Worm (Caenorhabditis elegans) whole organism, L1 larva: Measurements from ENCODE around the gene F45D3.4.

ENCODE experiments used
- aha-1 ChIP-seq: fragments of 150-350 bp; optimal IDR thresholded peaks from 2 replicates; lab custom pipeline; 2014; ENCODE audit warnings: missing biosample characterization, missing genetic modification characterization
- alr-1 ChIP-seq: fragments of 200-800 bp; sonication (Bioruptor generic); optimal IDR thresholded peaks from 2 replicates; lab custom pipeline; 2018; ENCODE audit warnings: borderline replicate concordance, mild to moderate bottlenecking, missing genetic modification characterization, missing compliant biosample characterization
- ceh-90 ChIP-seq: sonication (generic microtip); optimal IDR thresholded peaks from 2 replicates; lab custom pipeline; 2016; ENCODE audit warnings: missing genetic modification characterization, missing compliant biosample characterization
- ces-1 ChIP-seq: fragments of 150-350 bp; optimal IDR thresholded peaks from 2 replicates; lab custom pipeline; 2014; ENCODE audit warnings: missing biosample characterization, missing genetic modification reagents, missing genetic modification characterization
- dpl-1 ChIP-seq, 3 experiments: fragments of 150-350 bp in 2 of 3; sonication (generic microtip) in 1 of 3; optimal IDR thresholded peaks; 2 replicates each; lab custom pipeline; 2014 to 2017; ENCODE audit warnings: missing biosample characterization in 3 of 3, missing genetic modification characterization in 3 of 3, missing genetic modification reagents in 3 of 3
- efl-1 ChIP-seq, 4 experiments: fragments of 150-350 bp; optimal IDR thresholded peaks in 3 of 4; peaks in 1 of 4; 1 replicate in 1 of 4; 2 replicates in 3 of 4; lab custom pipeline; 2014; ENCODE audit warnings: missing biosample characterization in 2 of 4, missing genetic modification characterization in 2 of 4, missing genetic modification reagents in 2 of 4
- egl-27 ChIP-seq, 2 experiments: fragments of 150-350 bp in 1 of 2; sonication (generic microtip); optimal IDR thresholded peaks; 3 replicates each; lab custom pipeline; 2017 to 2018; ENCODE audit warnings: missing biosample characterization in 2 of 2, missing genetic modification characterization in 2 of 2, missing genetic modification reagents in 2 of 2
- elt-2 ChIP-seq: sonication (generic microtip); optimal IDR thresholded peaks from 2 replicates; lab custom pipeline; 2016; ENCODE audit warnings: missing genetic modification characterization, mild to moderate bottlenecking, inconsistent platforms, missing compliant biosample characterization, missing genetic modification reagents
- ets-5 ChIP-seq: fragments of 200-800 bp; sonication (Bioruptor generic); IDR thresholded peaks from 2 replicates; pipeline ENCODE4 v1.3.6; 2022; ENCODE audit warnings: missing genetic modification characterization, missing compliant biosample characterization
- fkh-8 ChIP-seq: sonication (generic microtip); optimal IDR thresholded peaks from 2 replicates; lab custom pipeline; 2016; ENCODE audit warnings: mild to moderate bottlenecking, missing genetic modification characterization, missing compliant biosample characterization
- grh-1 ChIP-seq: fragments of 200-800 bp; sonication (Bioruptor generic); IDR thresholded peaks from 2 replicates; pipeline ENCODE4 v1.3.6; 2022; ENCODE audit warnings: missing genetic modification reagents, missing genetic modification characterization, missing compliant biosample characterization
- isw-1 ChIP-seq: fragments of 200-800 bp; sonication (Bioruptor generic); IDR thresholded peaks from 2 replicates; pipeline ENCODE4 v1.3.6; 2022; ENCODE audit warnings: missing genetic modification characterization, missing compliant biosample characterization
- jun-1 ChIP-seq: fragments of 150-350 bp; optimal IDR thresholded peaks from 2 replicates; lab custom pipeline; 2014; ENCODE audit warnings: missing biosample characterization, missing genetic modification reagents, missing genetic modification characterization
- lin-14 ChIP-seq: fragments of 200-800 bp; sonication (Bioruptor generic); optimal IDR thresholded peaks from 2 replicates; lab custom pipeline; 2018; ENCODE audit warnings: mild to moderate bottlenecking, missing genetic modification characterization, moderate library complexity, missing compliant biosample characterization
- lin-15B ChIP-seq: fragments of 150-350 bp; sonication (generic microtip); optimal IDR thresholded peaks from 3 replicates; lab custom pipeline; 2014; ENCODE audit warnings: missing biosample characterization, missing genetic modification characterization
- lin-35 ChIP-seq, 2 experiments: fragments of 150-350 bp; optimal IDR thresholded peaks; 2 replicates each; lab custom pipeline; 2014; ENCODE audit warnings: missing biosample characterization in 2 of 2, missing genetic modification characterization in 2 of 2, missing genetic modification reagents in 2 of 2
- lin-39 ChIP-seq: fragments of 150-350 bp; optimal IDR thresholded peaks from 2 replicates; lab custom pipeline; 2014; ENCODE audit warnings: missing biosample characterization, missing genetic modification reagents, missing genetic modification characterization
- lir-3 ChIP-seq: sonication (generic microtip); optimal IDR thresholded peaks from 2 replicates; lab custom pipeline; 2016; ENCODE audit warnings: mild to moderate bottlenecking, missing genetic modification characterization, moderate library complexity, missing compliant biosample characterization; ENCODE audit not compliant: poor library complexity
- lsy-2 ChIP-seq, 2 experiments: fragments of 150-350 bp; optimal IDR thresholded peaks; 2 replicates each; lab custom pipeline; 2014; ENCODE audit warnings: missing biosample characterization in 2 of 2, missing genetic modification characterization in 2 of 2
- mab-9 ChIP-seq: fragments of 200-800 bp; sonication (Bioruptor generic); IDR thresholded peaks from 2 replicates; pipeline ENCODE4 v1.3.6; 2022; ENCODE audit warnings: missing genetic modification reagents, missing genetic modification characterization, missing compliant biosample characterization
- mep-1 ChIP-seq: fragments of 150-350 bp; optimal IDR thresholded peaks from 2 replicates; lab custom pipeline; 2014; ENCODE audit warnings: missing biosample characterization, missing genetic modification characterization
- nhr-11 ChIP-seq: fragments of 150-350 bp; optimal IDR thresholded peaks from 2 replicates; lab custom pipeline; 2014; ENCODE audit warnings: missing biosample characterization, missing genetic modification characterization
- nhr-12 ChIP-seq: sonication (generic microtip); optimal IDR thresholded peaks from 2 replicates; lab custom pipeline; 2017; ENCODE audit warnings: missing biosample characterization, missing genetic modification characterization
- nhr-19 ChIP-seq: fragments of 200-800 bp; sonication (Bioruptor generic); conservative IDR thresholded peaks from 2 replicates; pipeline ENCODE4 v1.3.6; 2022; ENCODE audit warnings: missing genetic modification characterization, missing compliant biosample characterization
- nhr-20 ChIP-seq: sonication (generic microtip); optimal IDR thresholded peaks from 2 replicates; lab custom pipeline; 2016; ENCODE audit warnings: mild to moderate bottlenecking, missing genetic modification characterization, missing compliant biosample characterization
- nhr-237 ChIP-seq: fragments of 150-350 bp; optimal IDR thresholded peaks from 2 replicates; lab custom pipeline; 2014; ENCODE audit warnings: missing biosample characterization, missing genetic modification characterization
- nhr-47 ChIP-seq: sonication (generic microtip); optimal IDR thresholded peaks from 2 replicates; lab custom pipeline; 2016; ENCODE audit warnings: mild to moderate bottlenecking, missing genetic modification characterization, moderate library complexity, missing compliant biosample characterization
- nhr-71 ChIP-seq: sonication (generic microtip); optimal IDR thresholded peaks from 2 replicates; lab custom pipeline; 2016; ENCODE audit warnings: mild to moderate bottlenecking, missing genetic modification characterization, moderate library complexity, missing compliant biosample characterization
- nhr-76 ChIP-seq: sonication (generic microtip); optimal IDR thresholded peaks from 2 replicates; lab custom pipeline; 2017; ENCODE audit warnings: missing biosample characterization, missing genetic modification characterization
- nhr-77 ChIP-seq: fragments of 150-350 bp; optimal IDR thresholded peaks from 2 replicates; lab custom pipeline; 2014; ENCODE audit warnings: missing biosample characterization, missing genetic modification characterization
- nhr-85 ChIP-seq: sonication (generic microtip); peaks from one replicate; lab custom pipeline; 2016; ENCODE audit warnings: missing genetic modification characterization, inconsistent platforms, missing compliant biosample characterization
- rnt-1 ChIP-seq: sonication (generic microtip); optimal IDR thresholded peaks from 2 replicates; lab custom pipeline; 2016; ENCODE audit warnings: mild to moderate bottlenecking, missing genetic modification characterization, moderate library complexity, missing compliant biosample characterization
- snu-23 ChIP-seq: sonication (generic microtip); optimal IDR thresholded peaks from 2 replicates; lab custom pipeline; 2016; ENCODE audit warnings: missing genetic modification characterization, missing compliant biosample characterization
- sptf-1 ChIP-seq: fragments of 150-350 bp; optimal IDR thresholded peaks from 2 replicates; lab custom pipeline; 2014; ENCODE audit warnings: missing biosample characterization, missing genetic modification characterization
- swsn-7 ChIP-seq: sonication (generic microtip); optimal IDR thresholded peaks from 2 replicates; lab custom pipeline; 2016; ENCODE audit warnings: missing genetic modification characterization, missing compliant biosample characterization
- unc-130 ChIP-seq: fragments of 150-350 bp; optimal IDR thresholded peaks from 2 replicates; lab custom pipeline; 2017; ENCODE audit warnings: missing biosample characterization, missing genetic modification characterization, inconsistent platforms
- unc-62 ChIP-seq: fragments of 150-350 bp; optimal IDR thresholded peaks from 2 replicates; lab custom pipeline; 2014; ENCODE audit warnings: missing biosample characterization, missing genetic modification reagents, missing genetic modification characterization
- unc-98 ChIP-seq: fragments of 200-800 bp; sonication (Bioruptor generic); IDR thresholded peaks from 2 replicates; pipeline ENCODE4 v1.3.6; 2022; ENCODE audit warnings: missing genetic modification characterization, missing compliant biosample characterization
- xbp-1 ChIP-seq: sonication (generic microtip); optimal IDR thresholded peaks from 2 replicates; lab custom pipeline; 2016; ENCODE audit warnings: missing genetic modification characterization, missing compliant biosample characterization
- zip-4 ChIP-seq: fragments of 200-800 bp; sonication (Bioruptor generic); optimal IDR thresholded peaks from 2 replicates; lab custom pipeline; 2018; ENCODE audit warnings: mild to moderate bottlenecking, missing genetic modification characterization, moderate library complexity, missing compliant biosample characterization
- ztf-11 ChIP-seq, 2 experiments: sonication (generic microtip); optimal IDR thresholded peaks; 2 replicates each; lab custom pipeline; 2016 to 2017; ENCODE audit warnings: missing genetic modification characterization in 2 of 2, missing biosample characterization in 1 of 2, missing compliant biosample characterization in 1 of 2

The F45D3.4 gene

DNA sequence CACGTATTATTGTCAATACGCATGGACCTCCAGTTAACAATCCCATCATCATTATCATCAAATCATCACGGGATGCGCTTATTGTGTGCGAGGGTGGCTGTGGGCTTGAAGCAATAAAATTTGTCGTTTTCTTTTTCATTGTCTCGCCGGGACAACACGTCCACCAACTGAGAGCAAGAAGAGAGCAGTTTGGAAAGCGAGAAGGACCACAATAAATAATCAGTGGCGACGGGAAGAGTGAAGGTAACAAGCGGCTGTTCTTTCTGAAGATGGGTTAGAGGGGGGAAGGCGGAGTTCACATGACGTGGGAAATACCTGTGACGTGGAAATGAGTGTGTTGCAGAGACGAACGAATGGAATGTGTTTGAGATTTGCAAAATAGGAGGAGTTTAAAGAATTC, 34.2 kb downstream of the F45D3.4 start (continued):
- TF ChIP-seq ets-5 (GFP tag; lab: Robert Waterston, UW) (no peak), ceh-90 (tag; lab: Kevin White, UChicago) (no peak), lin-14 (GFP tag; lab: Kevin White, UChicago) (peak; percentile 95), elt-2 (tag; lab: Kevin White, UChicago) (no peak), zip-4 (GFP tag; lab: Kevin White, UChicago) (no peak), nhr-76 (tag; lab: Kevin White, UChicago) (no peak), nhr-12 (tag; lab: Kevin White, UChicago) (no peak), rnt-1 (peak; percentile 86), lir-3 (peak; percentile 3), lin-15B (tag; lab: Kevin White, UChicago) (no peak), ces-1 (no peak), alr-1 (tag; lab: Kevin White, UChicago) (no peak), sptf-1 (tag; lab: Kevin White, UChicago) (no peak), ztf-11 (tag; optimal IDR thresholded peaks at IDR 0.05; lab: Kevin White, UChicago) (no peak), nhr-11 (no peak), xbp-1 (no peak), unc-62 (no peak), mab-9 (GFP tag; lab: Robert Waterston, UW) (no peak), jun-1 (tag; lab: Kevin White, UChicago) (no peak), snu-23 (peak; percentile 65), unc-130 (tag; lab: Kevin White, UChicago) (peak; percentile 82), fkh-8 (tag; lab: Kevin White, UChicago) (no peak), dpl-1 (GFP tag; optimal IDR thresholded peaks at IDR 0.05; lab: Kevin White, UChicago) (no peak), lin-35 (GFP tag; optimal IDR thresholded peaks at IDR 0.05; lab: Kevin White, UChicago) (no peak), nhr-77 (tag; lab: Kevin White, UChicago) (no peak), nhr-85 (no peak), isw-1 (no peak), unc-98 (GFP tag; lab: Robert Waterston, UW) (no peak), aha-1 (tag; lab: Kevin White, UChicago) (no peak), nhr-47 (peak; percentile 28)

DNA sequence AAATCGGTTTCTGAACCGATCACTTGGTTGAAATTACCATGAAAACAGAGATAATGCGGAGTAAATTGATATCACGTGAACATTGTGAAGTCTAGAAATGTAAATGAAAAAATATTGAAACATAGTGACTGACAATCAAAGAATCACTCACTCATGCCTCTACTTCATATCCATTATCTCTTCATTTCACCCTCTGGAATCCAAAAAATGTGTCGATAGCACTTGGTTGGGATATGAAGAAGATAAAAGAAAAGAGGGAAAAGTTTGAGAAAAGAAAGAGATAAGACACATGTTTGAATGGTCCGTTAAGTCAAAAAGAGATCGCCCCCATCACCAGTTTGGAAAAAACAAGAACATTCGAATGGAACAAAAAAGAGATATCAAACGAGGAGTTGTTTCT, 35.2 kb downstream of the F45D3.4 start:
- TF ChIP-seq nhr-20 (tag; lab: Kevin White, UChicago) = peak; percentile 19
- no peak for TF ChIP-seq grh-1 (GFP tag; lab: Robert Waterston, UW)
- peak; percentile 8 for TF ChIP-seq nhr-11
- TF ChIP-seq nhr-19 (GFP tag; lab: Robert Waterston, UW) = peak; percentile 43
- peak in 1 of 2 experiments; percentile 1 for TF ChIP-seq efl-1 (optimal IDR thresholded peaks at IDR 0.05; lab: Kevin White, UChicago)
- TF ChIP-seq efl-1 (GFP tag; optimal IDR thresholded peaks at IDR 0.05 in 1 of 2; lab: Kevin White, UChicago) = no peak
- no peak for TF ChIP-seq mep-1 (tag; lab: Kevin White, UChicago)
- TF ChIP-seq nhr-77 (tag; lab: Kevin White, UChicago) = no peak
- no peak for TF ChIP-seq swsn-7 (tag; lab: Kevin White, UChicago)
- TF ChIP-seq lin-39 (tag; lab: Kevin White, UChicago) = peak; percentile 42
- no peak for TF ChIP-seq nhr-237 (tag; lab: Kevin White, UChicago)
- peak; percentile 31 for TF ChIP-seq rnt-1
- TF ChIP-seq egl-27 (tag; optimal IDR thresholded peaks at IDR 0.05; lab: Kevin White, UChicago) = no peak
- TF ChIP-seq nhr-71 (tag; lab: Kevin White, UChicago) = peak; percentile 69
- peak; percentile 25 to 39 for TF ChIP-seq lsy-2 (tag; optimal IDR thresholded peaks at IDR 0.05; lab: Kevin White, UChicago)
- no peak for TF ChIP-seq nhr-76 (tag; lab: Kevin White, UChicago)
- TF ChIP-seq snu-23 = peak; percentile 38
- TF ChIP-seq lin-14 (GFP tag; lab: Kevin White, UChicago) = peak; percentile 82
